Worm (Caenorhabditis elegans): ENCODE results near the gene srh-127.

ce11 chrV:2864899-2865298 lies 28.2 kb upstream of the srh-127 start, which contains the start of gene srh-240:
- TF ChIP-seq F13C5.2 (tag; optimal IDR thresholded peaks at IDR 0.05) (no peak), ama-1 (optimal IDR thresholded peaks at IDR 0.05) (no peak), hmg-4 (GFP tag; optimal IDR thresholded peaks at IDR 0.05) (no peak), ceh-36 (tag; optimal IDR thresholded peaks at IDR 0.05) (no peak), tbx-37 (GFP tag; conservative IDR thresholded peaks at IDR 0.05) (no peak), hnd-1 (tag; optimal IDR thresholded peaks at IDR 0.05) (no peak), ets-7 (tag; optimal IDR thresholded peaks at IDR 0.05) (no peak)

All from whole organism, early embryonic.